Fruit fly (Drosophila melanogaster) whole organism, embryonic: ENCODE measurements around the gene CG12521.

Experiments
- Bgb ChIP-seq: fragments of 200-800 bp; sonication (Bioruptor generic); IDR thresholded peaks from 2 replicates; pipeline ENCODE4 v1.3.6; 2022; ENCODE audit warnings: missing biosample characterization, missing genetic modification characterization; ENCODE audit not compliant: partially characterized antibody
- CG1024 ChIP-seq: fragments of 200-800 bp; sonication (Bioruptor generic); IDR thresholded peaks from 2 replicates; pipeline ENCODE4 v1.3.6; 2022; ENCODE audit warnings: missing biosample characterization, missing genetic modification characterization
- CG11560 ChIP-seq: fragments of 200-800 bp; sonication (Bioruptor generic); IDR thresholded peaks from 3 replicates; pipeline ENCODE4 v1.3.6; 2022; ENCODE audit warnings: missing biosample characterization, missing genetic modification characterization
- CG15696 ChIP-seq: fragments of 200-800 bp; sonication (Bioruptor generic); optimal IDR thresholded peaks from 2 replicates; lab custom pipeline; 2019; ENCODE audit warnings: missing biosample characterization, mild to moderate bottlenecking, missing genetic modification characterization, moderate library complexity
- CG17186 ChIP-seq: fragments of 200-800 bp; sonication (Bioruptor generic); optimal IDR thresholded peaks from 3 replicates; lab custom pipeline; 2017; ENCODE audit warnings: missing biosample characterization, missing genetic modification reagents, missing genetic modification characterization
- CG18262 ChIP-seq: fragments of 200-800 bp; optimal IDR thresholded peaks from 3 replicates; lab custom pipeline; 2019; ENCODE audit warnings: missing biosample characterization, mild to moderate bottlenecking, missing genetic modification characterization, moderate library complexity
- CG31365 ChIP-seq: fragments of 200-800 bp; sonication (Bioruptor generic); optimal IDR thresholded peaks from 2 replicates; lab custom pipeline; 2018; ENCODE audit warnings: missing biosample characterization, mild to moderate bottlenecking, missing genetic modification characterization
- CG42726 ChIP-seq: fragments of 200-800 bp; sonication (Bioruptor generic); IDR thresholded peaks from 2 replicates; pipeline ENCODE4 v1.3.6; 2022; ENCODE audit warnings: missing biosample characterization, missing genetic modification characterization; ENCODE audit not compliant: partially characterized antibody
- CTCF ChIP-seq: fragments of 200-800 bp; sonication (Bioruptor generic); optimal IDR thresholded peaks from 2 replicates; lab custom pipeline; 2017; ENCODE audit warnings: missing biosample characterization, mild to moderate bottlenecking, missing genetic modification characterization, moderate library complexity
- CoRest ChIP-seq: fragments of 200-800 bp; sonication (Bioruptor generic); optimal IDR thresholded peaks from 3 replicates; lab custom pipeline; 2018; ENCODE audit warnings: missing biosample characterization, mild to moderate bottlenecking, missing genetic modification characterization, moderate library complexity
- CrebB ChIP-seq: fragments of 200-800 bp; sonication (Bioruptor generic); optimal IDR thresholded peaks from 3 replicates; lab custom pipeline; 2018; ENCODE audit warnings: missing biosample characterization, mild to moderate bottlenecking, missing genetic modification characterization
- Dad ChIP-seq: fragments of 200-800 bp; sonication (Bioruptor generic); optimal IDR thresholded peaks from 3 replicates; lab custom pipeline; 2016; ENCODE audit warnings: missing biosample characterization, missing genetic modification characterization
- E2f2 ChIP-seq: fragments of 200-800 bp; sonication (Bioruptor generic); IDR thresholded peaks from 2 replicates; pipeline ENCODE4 v1.3.6; 2022; ENCODE audit warnings: missing biosample characterization, missing genetic modification characterization
- Elba2 ChIP-seq: fragments of 200-800 bp; sonication (Bioruptor generic); optimal IDR thresholded peaks from 3 replicates; lab custom pipeline; 2016; ENCODE audit warnings: missing biosample characterization, missing genetic modification characterization
- Fer2 ChIP-seq: fragments of 200-800 bp; sonication (Bioruptor generic); optimal IDR thresholded peaks from 2 replicates; lab custom pipeline; 2018; ENCODE audit warnings: missing biosample characterization, mild to moderate bottlenecking, missing genetic modification characterization, moderate library complexity
- H2.0 ChIP-seq: fragments of 200-800 bp; sonication (Bioruptor generic); IDR thresholded peaks from 2 replicates; pipeline ENCODE4 v1.3.6; 2022; ENCODE audit warnings: missing biosample characterization, missing genetic modification characterization
- Hand ChIP-seq: fragments of 200-800 bp; sonication (Bioruptor generic); optimal IDR thresholded peaks from 2 replicates; lab custom pipeline; 2017; ENCODE audit warnings: mild to moderate bottlenecking, missing biosample characterization, missing genetic modification reagents, missing genetic modification characterization
- HmgZ ChIP-seq: fragments of 200-800 bp; sonication (Bioruptor generic); optimal IDR thresholded peaks from 2 replicates; lab custom pipeline; 2018; ENCODE audit warnings: missing biosample characterization, mild to moderate bottlenecking, missing genetic modification characterization
- Hr3 ChIP-seq: fragments of 200-800 bp; sonication (Bioruptor generic); optimal IDR thresholded peaks from 3 replicates; lab custom pipeline; 2016; ENCODE audit warnings: missing biosample characterization, missing genetic modification characterization
- Hsf ChIP-seq: fragments of 200-800 bp; sonication (Bioruptor generic); optimal IDR thresholded peaks from 3 replicates; lab custom pipeline; 2016; ENCODE audit warnings: missing biosample characterization, missing genetic modification characterization
- Lpt ChIP-seq: fragments of >200 bp; optimal IDR thresholded peaks from 2 replicates; lab custom pipeline; 2018; ENCODE audit warnings: missing biosample characterization, missing genetic modification characterization
- MBD-R2 ChIP-seq: fragments of 200-800 bp; sonication (Bioruptor generic); IDR thresholded peaks from 2 replicates; pipeline ENCODE4 v1.3.6; 2022; ENCODE audit warnings: missing biosample characterization, missing genetic modification characterization
- Six4 ChIP-seq: fragments of 200-800 bp; sonication (Bioruptor generic); optimal IDR thresholded peaks from 2 replicates; lab custom pipeline; 2016; ENCODE audit warnings: missing biosample characterization, missing genetic modification characterization
- Sox102F ChIP-seq: fragments of 200-800 bp; sonication (Bioruptor generic); optimal IDR thresholded peaks from 2 replicates; lab custom pipeline; 2018; ENCODE audit warnings: missing biosample characterization, mild to moderate bottlenecking, missing genetic modification characterization, moderate library complexity
- Spps ChIP-seq: fragments of 200-800 bp; sonication (Bioruptor generic); optimal IDR thresholded peaks from 2 replicates; lab custom pipeline; 2018; ENCODE audit warnings: missing biosample characterization, mild to moderate bottlenecking, missing genetic modification characterization
- Stat92E ChIP-seq, 3 experiments: fragments of >200 bp in 2 of 3; fragments of 200-800 bp in 1 of 3; sonication (Bioruptor generic) in 1 of 3; optimal IDR thresholded peaks; 2 replicates each; lab custom pipeline; 2017 to 2019; ENCODE audit warnings: missing biosample characterization in 3 of 3, missing genetic modification characterization in 3 of 3, mild to moderate bottlenecking in 1 of 3, moderate library complexity in 1 of 3
- Usf ChIP-seq: fragments of 200-800 bp; sonication (Bioruptor generic); optimal IDR thresholded peaks from 2 replicates; lab custom pipeline; 2017; ENCODE audit warnings: missing genotype, missing biosample characterization, missing genetic modification characterization
- Vsx1 ChIP-seq: fragments of 200-800 bp; sonication (Bioruptor generic); optimal IDR thresholded peaks from 2 replicates; lab custom pipeline; 2017; ENCODE audit warnings: missing biosample characterization, mild to moderate bottlenecking, missing genetic modification characterization, missing genetic modification reagents
- Xbp1 ChIP-seq: fragments of 200-800 bp; sonication (Bioruptor generic); optimal IDR thresholded peaks from 3 replicates; lab custom pipeline; 2016; ENCODE audit warnings: missing biosample characterization, mild to moderate bottlenecking, missing genetic modification characterization
- ac ChIP-seq: fragments of 200-800 bp; sonication (Bioruptor generic); optimal IDR thresholded peaks from 3 replicates; lab custom pipeline; 2017; ENCODE audit warnings: missing biosample characterization, mild to moderate bottlenecking, missing genetic modification characterization
- az2 ChIP-seq: fragments of 200-800 bp; sonication (Bioruptor generic); optimal IDR thresholded peaks from 3 replicates; lab custom pipeline; 2016; ENCODE audit warnings: missing biosample characterization, missing genetic modification characterization
- btn ChIP-seq: fragments of 200-800 bp; sonication (Bioruptor generic); optimal IDR thresholded peaks from 2 replicates; lab custom pipeline; 2016; ENCODE audit warnings: missing biosample characterization, missing genetic modification characterization
- caup ChIP-seq: fragments of 200-800 bp; sonication (Bioruptor generic); optimal IDR thresholded peaks from 3 replicates; lab custom pipeline; 2017; ENCODE audit warnings: missing biosample characterization, mild to moderate bottlenecking, missing genetic modification characterization, moderate library complexity; ENCODE audit not compliant: severe bottlenecking
- chinmo ChIP-seq: fragments of 200-800 bp; sonication (Bioruptor generic); IDR thresholded peaks from 4 replicates; pipeline ENCODE4 v1.3.6; 2022; ENCODE audit warnings: missing biosample characterization, missing genetic modification characterization; ENCODE audit not compliant: partially characterized antibody
- disco-r ChIP-seq: fragments of 200-800 bp; sonication (Bioruptor generic); optimal IDR thresholded peaks from 2 replicates; lab custom pipeline; 2016; ENCODE audit warnings: missing biosample characterization, missing genetic modification characterization
- gfzf ChIP-seq: fragments of 200-800 bp; sonication (Bioruptor generic); optimal IDR thresholded peaks from 2 replicates; lab custom pipeline; 2016; ENCODE audit warnings: missing biosample characterization, mild to moderate bottlenecking, missing genetic modification characterization, moderate library complexity
- hb ChIP-seq: fragments of 200-800 bp; sonication (Bioruptor generic); IDR thresholded peaks from 3 replicates; pipeline ENCODE4 v1.3.6; 2022; ENCODE audit warnings: missing biosample characterization, missing genetic modification characterization; ENCODE audit not compliant: partially characterized antibody
- kni ChIP-seq: fragments of 200-800 bp; sonication (Bioruptor generic); optimal IDR thresholded peaks from 3 replicates; lab custom pipeline; 2017; ENCODE audit warnings: mild to moderate bottlenecking, missing biosample characterization, missing genetic modification reagents, missing genetic modification characterization
- luna ChIP-seq: fragments of 200-800 bp; sonication (Bioruptor generic); optimal IDR thresholded peaks from 2 replicates; lab custom pipeline; 2016; ENCODE audit warnings: missing biosample characterization, missing genetic modification characterization
- mam ChIP-seq: fragments of 200-800 bp; sonication (Bioruptor generic); optimal IDR thresholded peaks from 3 replicates; lab custom pipeline; 2016; ENCODE audit warnings: missing biosample characterization, missing genetic modification characterization
- onecut ChIP-seq: fragments of 200-800 bp; sonication (Bioruptor generic); IDR thresholded peaks from 2 replicates; pipeline ENCODE4 v1.3.6; 2022; ENCODE audit warnings: missing biosample characterization, missing genetic modification characterization
- peb ChIP-seq: fragments of 200-800 bp; sonication (Bioruptor generic); IDR thresholded peaks from 2 replicates; pipeline ENCODE4 v1.3.6; 2022; ENCODE audit warnings: missing biosample characterization, missing genetic modification characterization
- pzg ChIP-seq: fragments of 200-800 bp; sonication (Bioruptor generic); optimal IDR thresholded peaks from 3 replicates; lab custom pipeline; 2018; ENCODE audit warnings: missing biosample characterization, mild to moderate bottlenecking, missing genetic modification characterization, moderate library complexity
- sr ChIP-seq: fragments of 200-800 bp; sonication (Bioruptor generic); IDR thresholded peaks from 3 replicates; pipeline ENCODE4 v1.3.6; 2022; ENCODE audit warnings: missing biosample characterization, missing genetic modification characterization
- stwl ChIP-seq: fragments of 200-800 bp; sonication (Bioruptor generic); optimal IDR thresholded peaks from 3 replicates; lab custom pipeline; 2018; ENCODE audit warnings: missing biosample characterization, mild to moderate bottlenecking, missing genetic modification characterization, moderate library complexity
- tll ChIP-seq, 2 experiments: fragments of 200-800 bp in 1 of 2; fragments of >200 bp in 1 of 2; sonication (Bioruptor generic) in 1 of 2; optimal IDR thresholded peaks; 2 replicates each; lab custom pipeline; 2017 to 2019; ENCODE audit warnings: missing biosample characterization in 2 of 2, missing genetic modification characterization in 2 of 2, mild to moderate bottlenecking in 1 of 2, moderate library complexity in 1 of 2
- tna ChIP-seq: fragments of 200-800 bp; sonication (Bioruptor generic); IDR thresholded peaks from 2 replicates; pipeline ENCODE4 v1.3.6; 2022; ENCODE audit warnings: missing biosample characterization, missing genetic modification characterization; ENCODE audit not compliant: partially characterized antibody
- toy ChIP-seq: fragments of 200-800 bp; sonication (Bioruptor generic); IDR thresholded peaks from 2 replicates; pipeline ENCODE4 v1.3.6; 2022; ENCODE audit warnings: missing biosample characterization, missing genetic modification characterization
- trem ChIP-seq: fragments of 200-800 bp; optimal IDR thresholded peaks from 3 replicates; lab custom pipeline; 2019; ENCODE audit warnings: missing biosample characterization, mild to moderate bottlenecking, missing genetic modification characterization, moderate library complexity
- zen ChIP-seq: fragments of 200-800 bp; sonication (Bioruptor generic); optimal IDR thresholded peaks from 3 replicates; lab custom pipeline; 2018; ENCODE audit warnings: missing biosample characterization, mild to moderate bottlenecking, missing genetic modification characterization, moderate library complexity

CG12521 gene

DNA sequence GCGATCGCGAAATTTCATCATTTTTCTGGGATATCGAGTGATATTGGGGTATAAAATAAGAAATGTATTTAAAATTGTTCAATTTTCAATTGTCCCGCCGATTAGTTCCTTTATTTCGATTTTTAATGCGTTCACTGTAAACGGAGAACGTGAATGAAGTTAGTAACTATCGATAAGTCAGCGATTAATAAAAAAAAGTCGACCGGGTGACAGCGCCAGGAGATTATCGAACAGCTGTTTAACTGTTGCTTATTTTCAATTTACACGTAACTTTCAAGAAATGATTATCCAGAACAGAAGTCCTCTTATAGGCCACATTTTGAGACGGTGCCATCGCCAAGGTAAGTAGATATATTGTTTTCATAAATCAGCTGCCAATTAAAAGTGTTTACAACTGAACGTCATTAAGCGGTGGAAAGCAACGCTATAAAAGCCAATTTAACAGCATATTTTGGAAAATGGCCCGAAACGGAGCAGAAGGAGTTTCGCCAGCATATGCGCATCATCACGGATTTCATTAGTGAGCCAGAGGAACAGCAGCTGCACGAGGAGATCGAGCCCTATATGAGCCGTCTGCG, 32.3 kb downstream of the CG12521 start, which contains the start of gene CG14130 (continued):
- TF ChIP-seq E2f2 (GFP tag; lab: Robert Waterston, UW) (peak; percentile 98), Dad (GFP tag; lab: Kevin White, UChicago) (no peak), CG18262 (tag; lab: Kevin White, UChicago) (no peak), CG15696 (tag; lab: Kevin White, UChicago) (no peak), tll (GFP tag; optimal IDR thresholded peaks at IDR 0.05; lab: Kevin White, UChicago) (peak in 1 of 2 experiments; percentile 1), btn (no peak), caup (GFP tag; lab: Kevin White, UChicago) (no peak), Hand (GFP tag; lab: Kevin White, UChicago) (no peak), Hr3 (no peak), Hsf (GFP tag; lab: Kevin White, UChicago) (no peak), Six4 (GFP tag; lab: Kevin White, UChicago) (no peak), Lpt (GFP tag; lab: Kevin White, UChicago) (no peak), trem (tag; lab: Kevin White, UChicago) (peak; percentile 56), CG1024 (no peak), HmgZ (tag; lab: Kevin White, UChicago) (peak; percentile 56), MBD-R2 (GFP tag; lab: Robert Waterston, UW) (peak; percentile 92), CTCF (GFP tag; lab: Kevin White, UChicago) (peak; percentile 28), tna (GFP tag; lab: Robert Waterston, UW) (peak; percentile 92), CG11560 (tag; lab: Robert Waterston, UW) (no peak), Usf (GFP tag; lab: Kevin White, UChicago) (no peak), Fer2 (tag; lab: Kevin White, UChicago) (no peak), mam (GFP tag; lab: Kevin White, UChicago) (no peak), Xbp1 (GFP tag; lab: Kevin White, UChicago) (peak; percentile 31), zen (tag; lab: Kevin White, UChicago) (peak; percentile 22), CG42726 (peak; percentile 68; the same call in 1 of the 2 replicates), gfzf (GFP tag; lab: Kevin White, UChicago) (peak; percentile 18), hb (peak; percentile 87), CrebB (tag; lab: Kevin White, UChicago) (no peak), Vsx1 (GFP tag; lab: Kevin White, UChicago) (no peak), kni (GFP tag; lab: Kevin White, UChicago) (no peak), Sox102F (no peak), luna (GFP tag; lab: Kevin White, UChicago) (no peak), sr (GFP tag; lab: Robert Waterston, UW) (no peak), Spps (tag; lab: Kevin White, UChicago) (no peak), Stat92E (GFP tag; optimal IDR thresholded peaks at IDR 0.05; lab: Kevin White, UChicago) (no peak), CG31365 (tag; lab: Kevin White, UChicago) (no peak), H2.0 (GFP tag; lab: Robert Waterston, UW) (no peak), Elba2 (GFP tag; lab: Kevin White, UChicago) (peak; percentile 62), ac (GFP tag; lab: Kevin White, UChicago) (no peak), toy (GFP tag; lab: Robert Waterston, UW) (no peak), peb (GFP tag; lab: Robert Waterston, UW) (no peak), Bgb (GFP tag; lab: Robert Waterston, UW) (peak; percentile 95), disco-r (GFP tag; lab: Kevin White, UChicago) (no peak), chinmo (GFP tag; lab: Robert Waterston, UW) (peak; percentile 92), CG17186 (GFP tag; lab: Kevin White, UChicago) (peak; percentile 45), onecut (GFP tag; lab: Robert Waterston, UW) (no peak), az2 (GFP tag; lab: Kevin White, UChicago) (no peak), CoRest (tag; lab: Kevin White, UChicago) (no peak), stwl (tag; lab: Kevin White, UChicago) (peak; percentile 58), pzg (peak; percentile 79)
